Fruit fly (Drosophila melanogaster) whole organism, wandering third instar larva: ENCODE results near the gene Galt.

ENCODE experiments used
- dl ChIP-seq, 2 experiments: fragments of 175-275, 200-275 bp in 1 of 2; fragments of 200-275 bp in 1 of 2; sonication (Bioruptor generic); optimal IDR thresholded peaks; lab custom pipeline; 2018; ENCODE audit warnings: mild to moderate bottlenecking in 2 of 2, missing biosample characterization in 2 of 2, missing genetic modification characterization in 2 of 2, moderate library complexity in 2 of 2; ENCODE audit not compliant: partially characterized antibody in 2 of 2, insufficient read depth in 1 of 2
- fru ChIP-seq: fragments of 200-800 bp; sonication (Bioruptor generic); optimal IDR thresholded peaks from 3 replicates; lab custom pipeline; 2016; ENCODE audit warnings: missing biosample characterization, mild to moderate bottlenecking, missing genetic modification characterization
- psq ChIP-seq: fragments of 200-800 bp; sonication (Bioruptor generic); optimal IDR thresholded peaks from 3 replicates; lab custom pipeline; 2017; ENCODE audit warnings: missing biosample characterization, mild to moderate bottlenecking, missing genetic modification characterization, moderate library complexity

DNA sequence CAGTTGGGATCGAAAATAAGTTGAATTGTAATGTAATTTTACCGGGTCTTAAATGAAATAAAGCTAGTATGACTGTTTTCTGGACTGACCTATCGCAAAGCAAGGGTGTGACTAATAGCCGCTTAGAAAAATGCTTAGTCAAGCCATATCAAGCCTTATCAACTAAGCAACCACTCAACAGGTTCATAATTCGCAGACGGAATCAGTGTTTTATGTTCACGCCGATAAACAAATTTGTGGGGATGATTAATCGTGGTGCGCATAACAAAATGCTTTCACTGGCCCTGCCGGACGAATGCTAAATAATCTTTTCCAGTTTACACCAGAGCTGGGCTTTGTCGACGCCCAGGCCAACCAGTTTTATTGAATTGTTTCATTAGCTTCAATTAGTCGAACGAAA, 15.1 kb upstream of the Galt start:
- no peak for TF ChIP-seq psq (GFP tag; lab: Kevin White, UChicago)
- no peak for TF ChIP-seq fru (GFP tag; lab: Kevin White, UChicago)
- no peak for TF ChIP-seq dl (GFP tag; optimal IDR thresholded peaks at IDR 0.05; lab: Kevin White, UChicago; ENCODE audit: insufficient read depth in 1 of 2, partially characterized antibody in 2 of 2)
